Worm (Caenorhabditis elegans): Measurements from ENCODE around the gene T01B7.5.

DNA sequence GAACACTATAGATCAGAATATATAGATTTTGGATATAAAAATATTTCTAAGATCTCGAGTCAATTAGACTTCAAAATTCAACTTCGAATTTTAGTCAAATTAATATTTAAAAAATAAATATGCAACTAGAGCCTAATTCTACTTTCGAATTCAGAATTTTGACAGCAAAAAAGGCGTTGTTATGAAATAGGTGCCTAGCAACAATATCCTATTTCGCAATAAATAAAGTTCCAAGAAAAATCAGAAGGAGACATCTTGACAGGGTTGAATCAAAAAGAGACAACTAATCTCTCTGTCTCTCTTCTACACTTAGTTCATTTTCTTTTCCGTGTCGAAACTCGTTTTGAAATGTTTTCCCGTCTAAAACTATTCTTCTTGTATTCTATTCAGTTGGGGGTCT lies 41.3 kb upstream of the T01B7.5 start:
- TF ChIP-seq klf-2 (GFP tag; conservative IDR thresholded peaks at IDR 0.05) (no peak), med-1 (GFP tag; optimal IDR thresholded peaks at IDR 0.05; ENCODE audit: insufficient read depth) (no peak), ztf-29 (GFP tag; IDR thresholded peaks at IDR 0.05) (no peak), flt-1 (GFP tag; IDR thresholded peaks at IDR 0.05) (no peak), tab-1 (GFP tag; IDR thresholded peaks at IDR 0.05) (no peak), cog-1 (tag; optimal IDR thresholded peaks at IDR 0.05) (no peak), ref-1 (GFP tag; conservative IDR thresholded peaks at IDR 0.05) (no peak), T22C8.4 (GFP tag; IDR thresholded peaks at IDR 0.05) (no peak), ztf-23 (GFP tag; IDR thresholded peaks at IDR 0.05) (no peak)
